Fruit fly (Drosophila melanogaster) Kc167 (cell line): Measurements from ENCODE around the gene EndoA.

Experiments used
- Myc ChIP-seq: fragments of >200 bp; optimal IDR thresholded peaks from 2 replicates; lab custom pipeline; 2017; ENCODE audit warnings: missing external identifiers
- Sin3A ChIP-seq: fragments of >200 bp; optimal IDR thresholded peaks from 2 replicates; lab custom pipeline; 2018; ENCODE audit warnings: missing external identifiers
- h ChIP-seq: fragments of >200 bp; optimal IDR thresholded peaks from 3 replicates; lab custom pipeline; 2018; ENCODE audit warnings: missing external identifiers
- insv ChIP-seq: fragments of >200 bp; optimal IDR thresholded peaks from 3 replicates; lab custom pipeline; 2018; ENCODE audit warnings: missing external identifiers
- psq ChIP-seq: fragments of >200 bp; optimal IDR thresholded peaks from 2 replicates; lab custom pipeline; 2017; ENCODE audit warnings: missing external identifiers
- ttk ChIP-seq: sonication (Bioruptor generic); optimal IDR thresholded peaks from 2 replicates; lab custom pipeline; 2017; ENCODE audit warnings: missing external identifiers

Gene EndoA

DNA sequence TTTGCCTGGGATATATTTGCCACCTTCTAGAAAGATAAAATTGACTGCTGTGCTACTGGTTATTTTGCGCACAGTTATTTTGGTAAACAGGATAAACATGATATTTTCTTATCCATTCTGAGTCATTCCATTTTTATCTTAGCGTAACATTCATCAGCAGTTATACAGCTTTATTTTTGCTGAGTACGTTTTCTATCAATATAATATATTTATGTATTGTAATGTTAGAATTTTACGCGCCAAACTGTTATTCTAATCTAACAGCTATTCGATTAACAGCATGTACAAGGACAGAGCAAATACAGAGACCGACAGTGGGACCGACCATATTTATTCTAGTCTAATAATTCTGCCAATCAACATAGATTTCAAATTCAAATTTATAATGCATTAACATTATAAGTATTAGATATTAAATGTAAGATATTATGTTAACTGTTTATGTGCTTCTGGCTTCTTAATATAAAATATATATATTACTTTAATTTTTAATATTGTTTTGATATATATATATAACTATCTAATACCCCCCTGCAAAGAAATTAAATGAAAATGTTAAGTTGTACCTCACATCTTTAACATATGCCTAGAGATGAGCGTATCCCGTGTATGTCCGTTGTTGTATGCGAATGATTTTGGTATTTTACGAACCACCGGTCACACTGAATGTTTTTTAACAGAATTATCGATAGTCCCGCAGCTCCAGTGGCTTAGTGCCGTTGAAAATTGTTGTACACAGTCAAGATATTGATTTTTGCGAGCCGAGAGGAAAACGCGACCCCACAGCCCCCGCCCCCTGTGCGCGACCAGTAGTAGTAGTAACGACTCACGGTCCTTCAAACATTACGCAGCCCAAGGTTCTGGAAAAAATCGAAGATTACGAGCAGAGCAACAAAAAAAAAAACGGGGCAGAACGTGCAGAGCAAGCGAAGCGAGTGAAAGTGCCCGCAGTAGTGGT, at the start of gene EndoA:
EndoA (plus strand) TSS at position 689 of the 958 bp plus-strand sequence.
- TF ChIP-seq h (lab: Kevin White, UChicago) (no peak), insv (lab: Kevin White, UChicago) (no peak), Sin3A (lab: Kevin White, UChicago) (no peak), psq (no peak), Myc (no peak), ttk (lab: Kevin White, UChicago) (no peak)

DNA sequence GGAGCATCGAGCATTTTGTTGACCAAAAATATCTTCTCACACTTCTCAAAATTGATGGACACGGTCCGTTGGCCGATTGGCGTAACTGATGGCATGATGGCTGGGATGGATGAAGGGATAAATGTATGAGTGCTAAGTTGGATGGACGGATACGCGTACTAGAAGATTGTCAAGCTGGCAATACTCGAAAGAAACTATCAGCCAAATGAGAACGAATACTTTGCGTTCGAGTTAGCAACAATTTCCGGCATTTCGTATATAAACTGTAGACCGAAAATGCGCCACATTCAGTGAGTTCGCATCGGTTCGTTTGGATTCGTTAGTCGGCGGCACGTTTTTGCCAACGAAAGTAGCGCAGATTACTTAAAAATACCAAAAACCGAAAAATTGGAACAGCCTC, 31.2 kb upstream of the EndoA start, which contains the start of gene CG14298:
CG14298 (plus strand) TSS at position 301 of the 400 bp plus-strand sequence.
- TF ChIP-seq psq, result no peak
- no peak for TF ChIP-seq Myc
- no peak for TF ChIP-seq ttk (lab: Kevin White, UChicago)
- TF ChIP-seq insv (lab: Kevin White, UChicago), result no peak
- TF ChIP-seq h (lab: Kevin White, UChicago), result no peak
- no peak for TF ChIP-seq Sin3A (lab: Kevin White, UChicago)

DNA sequence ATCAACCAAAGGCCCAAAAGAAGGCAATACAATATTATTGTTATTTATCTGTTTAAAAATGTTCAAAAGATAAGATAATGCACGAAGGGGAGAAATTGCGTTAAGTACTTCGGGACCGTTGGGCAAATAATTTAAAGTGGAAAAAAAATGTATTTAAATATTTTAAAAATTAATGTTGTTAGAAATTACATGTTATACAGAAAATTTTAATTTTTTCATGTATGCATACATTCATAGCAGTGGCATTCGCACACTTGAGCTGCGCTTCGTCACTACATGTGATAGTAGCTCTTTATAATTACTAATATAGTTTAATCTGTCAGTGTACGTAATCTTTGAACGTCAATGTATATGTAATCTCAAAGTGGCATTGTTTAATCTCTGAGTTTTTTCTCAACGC, 11.2 kb upstream of the EndoA start:
- TF ChIP-seq h (lab: Kevin White, UChicago), result no peak
- TF ChIP-seq Sin3A (lab: Kevin White, UChicago), result no peak
- TF ChIP-seq insv (lab: Kevin White, UChicago), result no peak
- no peak for TF ChIP-seq ttk (lab: Kevin White, UChicago)
- TF ChIP-seq Myc, result no peak
- TF ChIP-seq psq, result no peak

- TF ChIP-seq Myc (no peak), ttk (lab: Kevin White, UChicago) (no peak), h (lab: Kevin White, UChicago) (no peak)
Observed at dm6 chr3R:18897821-18898220, 8.6 kb upstream of the EndoA start, which contains the start of gene CG14297. CG14297 (plus strand) TSS chr3R:18898121.

DNA sequence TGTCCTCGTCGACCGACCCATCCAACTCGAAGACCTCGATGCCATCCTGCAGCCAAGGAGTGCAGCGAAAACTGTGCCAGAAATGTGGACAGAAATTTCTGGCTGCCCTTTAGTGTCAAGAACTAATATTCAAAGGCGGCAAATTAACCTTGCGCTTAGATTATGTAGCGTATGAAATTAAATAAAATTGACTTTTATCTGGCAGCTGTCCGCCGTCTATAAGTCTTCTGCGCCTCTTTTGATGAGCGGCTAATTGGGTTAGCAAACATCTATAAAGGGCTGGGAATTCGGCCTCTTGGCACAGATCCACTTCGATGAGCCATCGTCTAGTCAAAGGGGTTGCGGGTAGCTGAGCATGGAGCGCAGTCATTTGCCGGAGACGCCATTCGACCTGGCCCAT, 7.3 kb upstream of the EndoA start, which contains the start of gene Rh2:
Rh2 (plus strand) TSS at position 301 of the 400 bp plus-strand sequence.
- TF ChIP-seq psq, result no peak
- TF ChIP-seq Myc, result no peak
- no peak for TF ChIP-seq insv (lab: Kevin White, UChicago)
- no peak for TF ChIP-seq h (lab: Kevin White, UChicago)

DNA sequence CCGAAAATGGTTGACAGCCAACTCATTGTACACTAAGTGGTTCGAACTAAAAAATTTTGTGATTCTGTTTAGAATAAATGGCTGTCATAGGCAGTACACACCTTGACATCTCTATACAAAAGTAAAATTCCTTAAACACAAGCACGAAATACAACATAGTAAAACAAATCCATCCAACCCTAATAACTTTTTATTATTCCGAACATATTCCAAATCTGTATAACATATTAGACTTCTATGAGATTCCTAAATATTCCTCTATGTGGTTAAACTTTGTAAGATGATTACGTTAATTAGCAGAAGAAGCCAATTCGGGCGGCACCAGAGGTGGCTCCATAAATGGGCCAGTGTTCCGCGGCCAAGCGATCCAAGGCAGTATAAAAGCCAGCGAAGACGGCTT, 4.2 kb upstream of the EndoA start, which contains the start of gene CG14294:
CG14294 (minus strand) TSS at position 101 of the 400 bp plus-strand sequence.
- TF ChIP-seq Sin3A (lab: Kevin White, UChicago) (no peak), psq (no peak), h (lab: Kevin White, UChicago) (no peak), Myc (no peak), ttk (lab: Kevin White, UChicago) (no peak), insv (lab: Kevin White, UChicago) (no peak)

- no peak for TF ChIP-seq ttk (lab: Kevin White, UChicago)
- TF ChIP-seq psq, result no peak
- TF ChIP-seq Myc, result no peak
- no peak for TF ChIP-seq Sin3A (lab: Kevin White, UChicago)
- TF ChIP-seq h (lab: Kevin White, UChicago), result no peak
- TF ChIP-seq insv (lab: Kevin White, UChicago), result no peak
Observed at dm6 chr3R:18902858-18903257, 3.6 kb upstream of the EndoA start, which contains the start of gene CG34284. CG34284 (minus strand) TSS chr3R:18902933.

- TF ChIP-seq ttk (lab: Kevin White, UChicago) (no peak), insv (lab: Kevin White, UChicago) (no peak), psq (no peak), Myc (no peak), Sin3A (lab: Kevin White, UChicago) (no peak), h (lab: Kevin White, UChicago) (no peak)
Observed at dm6 chr3R:18905555-18905920, 871 bp upstream of the EndoA start, which contains the start of gene CG14292. CG14292 (minus strand) TSS chr3R:18905655.

- TF ChIP-seq Myc (no peak), h (lab: Kevin White, UChicago) (no peak), Sin3A (lab: Kevin White, UChicago) (no peak), psq (no peak), insv (lab: Kevin White, UChicago) (no peak), ttk (lab: Kevin White, UChicago) (no peak)
Observed at dm6 chr3R:18910336-18910735, 3.9 kb downstream of the EndoA start.

DNA sequence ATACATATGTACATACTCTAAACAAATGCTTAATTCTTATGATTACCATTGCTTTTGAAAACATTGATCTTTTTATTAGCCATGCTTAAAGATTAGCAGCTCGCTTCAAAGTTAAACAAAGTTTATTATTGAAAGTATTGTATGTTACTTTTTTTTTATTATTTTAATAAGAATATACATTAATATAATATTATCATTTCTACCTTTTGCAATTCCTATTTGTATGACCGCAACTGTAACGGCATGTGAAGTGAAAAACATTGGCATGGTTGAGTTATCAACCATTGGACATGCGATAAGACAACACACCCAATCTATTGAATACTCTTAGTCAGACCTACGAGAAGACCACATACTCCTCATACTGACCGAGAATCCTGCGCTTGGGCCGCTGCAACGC, 4.5 kb downstream of the EndoA start:
- no peak for TF ChIP-seq insv (lab: Kevin White, UChicago)
- no peak for TF ChIP-seq h (lab: Kevin White, UChicago)
- TF ChIP-seq psq, result no peak
- TF ChIP-seq ttk (lab: Kevin White, UChicago), result no peak
- no peak for TF ChIP-seq Sin3A (lab: Kevin White, UChicago)
- TF ChIP-seq Myc, result no peak

dm6 chr3R:18912782-18913331, 6.4 kb downstream of the EndoA start, which contains the start of gene Sgsh:
Sgsh (minus strand) TSS chr3R:18912922.
- TF ChIP-seq Myc, result no peak
- no peak for TF ChIP-seq h (lab: Kevin White, UChicago)
- TF ChIP-seq Sin3A (lab: Kevin White, UChicago), result no peak
- no peak for TF ChIP-seq psq
- no peak for TF ChIP-seq ttk (lab: Kevin White, UChicago)
